Fruit fly (Drosophila melanogaster): ENCODE results near the gene Hus1-like.

DNA sequence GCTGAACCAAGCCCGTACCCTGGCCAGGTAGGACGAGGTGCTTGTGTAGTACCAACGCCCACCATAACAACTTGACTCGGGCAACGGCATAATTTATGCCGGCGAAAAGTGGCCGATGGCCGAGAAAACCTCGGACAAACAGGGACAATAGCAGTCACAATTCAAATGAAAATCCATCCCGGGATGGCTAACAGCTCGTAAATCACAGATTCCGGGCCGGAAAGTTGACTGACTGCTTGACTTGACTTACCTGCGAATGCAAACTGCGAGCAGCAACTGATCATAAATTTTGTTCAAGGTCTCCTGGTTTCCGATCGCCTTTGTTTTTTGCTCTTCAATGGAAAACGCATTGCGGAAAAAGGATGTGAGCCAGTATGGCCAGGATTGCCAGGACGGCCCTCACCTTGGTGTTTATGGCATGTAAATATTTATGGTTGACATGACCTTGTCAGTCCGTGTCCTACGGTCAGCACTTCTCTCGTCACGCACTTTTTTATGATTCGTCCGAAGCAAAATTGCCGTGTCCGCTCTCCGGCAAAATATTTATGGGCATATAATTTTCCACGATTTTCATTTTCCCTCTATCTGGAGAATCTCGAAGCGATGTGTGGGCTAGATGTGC, 37.2 kb upstream of the Hus1-like start:
- no peak for TF ChIP-seq h (GFP tag; optimal IDR thresholded peaks at IDR 0.05)
- TF ChIP-seq OdsH (GFP tag; optimal IDR thresholded peaks at IDR 0.05), result no peak
- no peak for TF ChIP-seq Hr83 (GFP tag; optimal IDR thresholded peaks at IDR 0.05; ENCODE audit: poor library complexity, severe bottlenecking)
- TF ChIP-seq pan (optimal IDR thresholded peaks at IDR 0.05), result no peak
- TF ChIP-seq usp (GFP tag; optimal IDR thresholded peaks at IDR 0.05), result no peak
- TF ChIP-seq lola (GFP tag; optimal IDR thresholded peaks at IDR 0.05), result no peak
- no peak for TF ChIP-seq Vsx2 (GFP tag; optimal IDR thresholded peaks at IDR 0.05; ENCODE audit: partially characterized antibody)
- TF ChIP-seq CG32264 (GFP tag; optimal IDR thresholded peaks at IDR 0.05), result no peak
- no peak for TF ChIP-seq brk (GFP tag; optimal IDR thresholded peaks at IDR 0.05)
- TF ChIP-seq Sp1 (GFP tag; optimal IDR thresholded peaks at IDR 0.05), result no peak
- TF ChIP-seq Dfd (GFP tag; optimal IDR thresholded peaks at IDR 0.05), result no peak
- TF ChIP-seq Hr78 (GFP tag; optimal IDR thresholded peaks at IDR 0.05), result no peak
